Fruit fly (Drosophila melanogaster): ENCODE measurements around the gene CG3061.

- TF ChIP-seq ttk (optimal IDR thresholded peaks at IDR 0.05) (no peak), psq (optimal IDR thresholded peaks at IDR 0.05) (no peak), Myc (optimal IDR thresholded peaks at IDR 0.05) (no peak), Sin3A (optimal IDR thresholded peaks at IDR 0.05) (no peak)
Observed at dm6 chr3R:14081526-14081925, 49.4 kb downstream of the CG3061 start.

Measured in Kc167 (cell line).